Fruit fly (Drosophila melanogaster): ENCODE results near the gene CG14770.

The CG14770 gene

DNA sequence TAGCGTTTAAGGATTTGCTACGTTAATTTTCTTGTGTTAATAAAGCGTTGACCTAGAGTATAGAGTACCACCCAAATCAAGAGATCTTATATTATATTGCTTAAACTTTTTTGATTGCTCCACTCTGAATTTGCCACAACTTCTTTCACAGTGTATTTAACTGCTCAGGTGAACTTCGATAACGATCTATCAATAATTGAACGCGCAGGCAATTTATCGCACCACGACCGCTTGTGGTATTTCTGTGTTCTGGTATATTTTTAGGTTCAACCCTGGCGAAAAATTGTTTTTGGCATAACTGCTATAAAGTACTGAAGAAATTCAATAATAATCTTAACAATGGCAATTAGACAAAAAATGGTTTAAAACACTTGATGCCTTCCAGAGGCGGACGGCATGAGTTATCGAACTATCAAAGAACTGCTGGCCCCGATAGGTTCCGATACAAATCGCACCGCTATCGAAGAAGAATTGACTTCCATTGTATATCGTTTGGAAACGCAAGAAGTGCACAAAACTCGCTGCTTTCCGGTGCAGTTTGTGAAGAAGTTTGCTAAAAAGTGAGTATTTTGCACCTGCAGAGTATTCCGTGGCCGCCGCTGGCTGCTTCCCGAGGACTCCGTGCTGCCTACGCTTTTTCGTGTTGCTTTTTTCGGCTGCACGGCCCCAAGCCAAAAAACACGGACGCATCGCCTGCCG lies 1.2 kb downstream of the CG14770 start, which contains the start of gene ssx (continued):
- TF ChIP-seq Poxn (GFP tag; IDR thresholded peaks at IDR 0.05): 0 out of 2 replicates have a peak, but pooled peaks have one; percentile 11
- no peak for TF ChIP-seq CG3995 (GFP tag; optimal IDR thresholded peaks at IDR 0.05)
- no peak for TF ChIP-seq Hand (GFP tag; optimal IDR thresholded peaks at IDR 0.05)
- peak; percentile 4 for TF ChIP-seq Oli (tag; optimal IDR thresholded peaks at IDR 0.05)
- peak; percentile 33 for TF ChIP-seq CG17385 (GFP tag; optimal IDR thresholded peaks at IDR 0.05)
- no peak for TF ChIP-seq Meics (GFP tag; optimal IDR thresholded peaks at IDR 0.05)
- no peak for TF ChIP-seq CG18599 (GFP tag; optimal IDR thresholded peaks at IDR 0.05)
- TF ChIP-seq Fer3 (tag; optimal IDR thresholded peaks at IDR 0.05): no peak
- TF ChIP-seq Fer1 (GFP tag; optimal IDR thresholded peaks at IDR 0.05): no peak
- peak; percentile 36; the same call in 1 of the 2 replicates for TF ChIP-seq CG17328 (GFP tag; IDR thresholded peaks at IDR 0.05)
- no peak for TF ChIP-seq cad (GFP tag; optimal IDR thresholded peaks at IDR 0.05)
- TF ChIP-seq NK7.1 (GFP tag; optimal IDR thresholded peaks at IDR 0.05): no peak
- peak; percentile 70 for TF ChIP-seq CG17186 (GFP tag; optimal IDR thresholded peaks at IDR 0.05)
- TF ChIP-seq az2 (GFP tag; optimal IDR thresholded peaks at IDR 0.05): peak; percentile 20
- TF ChIP-seq lilli (GFP tag; optimal IDR thresholded peaks at IDR 0.05): peak; percentile 62
- TF ChIP-seq CG13287 (GFP tag; IDR thresholded peaks at IDR 0.05; ENCODE audit: partially characterized antibody): peak; percentile 88
- peak; percentile 14 for TF ChIP-seq bab2 (GFP tag; optimal IDR thresholded peaks at IDR 0.05)
- TF ChIP-seq z (GFP tag; IDR thresholded peaks at IDR 0.05): no peak
- no peak for TF ChIP-seq CG11504 (tag; optimal IDR thresholded peaks at IDR 0.05)
- no peak for TF ChIP-seq danr (GFP tag; IDR thresholded peaks at IDR 0.05)
- no peak for TF ChIP-seq pros (GFP tag; optimal IDR thresholded peaks at IDR 0.05)
- no peak for TF ChIP-seq cato (GFP tag; optimal IDR thresholded peaks at IDR 0.05; ENCODE audit: borderline replicate concordance)
- TF ChIP-seq CG11696 (GFP tag; IDR thresholded peaks at IDR 0.05): no peak
- no peak for TF ChIP-seq Adf1 (GFP tag; IDR thresholded peaks at IDR 0.05)
- peak; percentile 10 for TF ChIP-seq p53 (GFP tag; optimal IDR thresholded peaks at IDR 0.05)
- peak; percentile 96 for TF ChIP-seq nerfin-2 (GFP tag; IDR thresholded peaks at IDR 0.05; ENCODE audit: partially characterized antibody)
- TF ChIP-seq Ravus (GFP tag; IDR thresholded peaks at IDR 0.05): no peak
- no peak for TF ChIP-seq h (optimal IDR thresholded peaks at IDR 0.05)
- TF ChIP-seq CG6683 (GFP tag; optimal IDR thresholded peaks at IDR 0.05): no peak
- TF ChIP-seq CG6175 (GFP tag; IDR thresholded peaks at IDR 0.05): no peak
- peak; percentile 13 for TF ChIP-seq luna (GFP tag; optimal IDR thresholded peaks at IDR 0.05)
- TF ChIP-seq NC2α (GFP tag; optimal IDR thresholded peaks at IDR 0.05): no peak
- no peak for TF ChIP-seq chif (GFP tag; optimal IDR thresholded peaks at IDR 0.05)
- no peak for TF ChIP-seq CG12219 (GFP tag; optimal IDR thresholded peaks at IDR 0.05)
- TF ChIP-seq CkIIα-i1 (GFP tag; IDR thresholded peaks at IDR 0.05): no peak
- no peak for TF ChIP-seq Nf-YC (tag; optimal IDR thresholded peaks at IDR 0.05)
- TF ChIP-seq CG4730 (GFP tag; IDR thresholded peaks at IDR 0.05): no peak
- peak; percentile 94 for TF ChIP-seq zf30C (GFP tag; optimal IDR thresholded peaks at IDR 0.05)
- no peak for TF ChIP-seq ftz-f1 (GFP tag; optimal IDR thresholded peaks at IDR 0.05)
- no peak for TF ChIP-seq pan (optimal IDR thresholded peaks at IDR 0.05)
- TF ChIP-seq pan (GFP tag; optimal IDR thresholded peaks at IDR 0.05 in 1 of 2, IDR thresholded peaks at IDR 0.05 in 1 of 2): peak in 1 of 2 experiments; percentile 60
- TF ChIP-seq CG4424 (GFP tag; optimal IDR thresholded peaks at IDR 0.05): peak; percentile 51
- no peak for TF ChIP-seq gcm (GFP tag; optimal IDR thresholded peaks at IDR 0.05)
- no peak for TF ChIP-seq ERR (GFP tag; optimal IDR thresholded peaks at IDR 0.05)
- no peak for TF ChIP-seq Dad (GFP tag; optimal IDR thresholded peaks at IDR 0.05)
- peak; percentile 74 for TF ChIP-seq CG2120 (GFP tag; optimal IDR thresholded peaks at IDR 0.05)
- TF ChIP-seq Asciz (GFP tag; optimal IDR thresholded peaks at IDR 0.05): no peak
- no peak for TF ChIP-seq ham (GFP tag; IDR thresholded peaks at IDR 0.05)
- TF ChIP-seq Elba2 (GFP tag; optimal IDR thresholded peaks at IDR 0.05): no peak
- TF ChIP-seq CG43689 (GFP tag; IDR thresholded peaks at IDR 0.05): peak; percentile 50; the same call in 1 of the 2 replicates
- peak; percentile 88; the same call in 1 of the 2 replicates for TF ChIP-seq tna (GFP tag; IDR thresholded peaks at IDR 0.05; ENCODE audit: partially characterized antibody)
